Fruit fly (Drosophila melanogaster) whole organism, embryonic: Measurements from ENCODE around the gene Cchl.

Experiments
- Abd-B ChIP-seq: fragments of 200-800 bp; sonication (Bioruptor generic); optimal IDR thresholded peaks from 2 replicates; lab custom pipeline; 2018; ENCODE audit warnings: missing biosample characterization, mild to moderate bottlenecking, missing genetic modification characterization, moderate library complexity
- CG12659 ChIP-seq: fragments of 200-800 bp; sonication (Bioruptor generic); optimal IDR thresholded peaks from 3 replicates; lab custom pipeline; 2017; ENCODE audit warnings: mild to moderate bottlenecking, missing biosample characterization, missing genetic modification reagents, missing genetic modification characterization
- CG14860 ChIP-seq: fragments of 200-800 bp; sonication (Bioruptor generic); IDR thresholded peaks from 3 replicates; pipeline ENCODE4 v1.3.6; 2022; ENCODE audit warnings: missing biosample characterization, missing genetic modification characterization; ENCODE audit not compliant: partially characterized antibody
- CG15514 ChIP-seq: fragments of 200-800 bp; sonication (Bioruptor generic); optimal IDR thresholded peaks from 3 replicates; lab custom pipeline; 2017; ENCODE audit warnings: missing biosample characterization, missing genetic modification characterization, mild to moderate bottlenecking, moderate library complexity, missing genetic modification reagents
- CG15696 ChIP-seq: fragments of 200-800 bp; sonication (Bioruptor generic); optimal IDR thresholded peaks from 2 replicates; lab custom pipeline; 2019; ENCODE audit warnings: missing biosample characterization, mild to moderate bottlenecking, missing genetic modification characterization, moderate library complexity
- CG18619 ChIP-seq: fragments of 200-800 bp; sonication (Bioruptor generic); optimal IDR thresholded peaks from 3 replicates; lab custom pipeline; 2017; ENCODE audit warnings: missing biosample characterization, mild to moderate bottlenecking, missing genetic modification characterization
- CG2120 ChIP-seq: fragments of 200-800 bp; sonication (Bioruptor generic); optimal IDR thresholded peaks from 3 replicates; lab custom pipeline; 2016; ENCODE audit warnings: missing biosample characterization, missing genetic modification characterization
- CG2129 ChIP-seq: fragments of 200-800 bp; sonication (Bioruptor generic); IDR thresholded peaks from 2 replicates; pipeline ENCODE4 v1.3.6; 2022; ENCODE audit warnings: missing biosample characterization, missing genetic modification characterization; ENCODE audit not compliant: partially characterized antibody
- CG33213 ChIP-seq: fragments of 200-800 bp; sonication (Bioruptor generic); optimal IDR thresholded peaks from 3 replicates; lab custom pipeline; 2016; ENCODE audit warnings: missing biosample characterization, missing genetic modification characterization
- CG3407 ChIP-seq: fragments of 200-800 bp; sonication (Bioruptor generic); optimal IDR thresholded peaks from 2 replicates; lab custom pipeline; 2018; ENCODE audit warnings: missing biosample characterization, mild to moderate bottlenecking, missing genetic modification characterization
- CG3847 ChIP-seq: fragments of 200-800 bp; sonication (Bioruptor generic); IDR thresholded peaks from 2 replicates; pipeline ENCODE4 v1.3.6; 2022; ENCODE audit warnings: missing biosample characterization, missing genetic modification characterization
- CG4617 ChIP-seq: fragments of 200-800 bp; sonication (Bioruptor generic); optimal IDR thresholded peaks from 3 replicates; lab custom pipeline; 2016; ENCODE audit warnings: missing biosample characterization, missing genetic modification characterization, borderline replicate concordance
- CG4707 ChIP-seq: fragments of 200-800 bp; sonication (Bioruptor generic); optimal IDR thresholded peaks from 2 replicates; lab custom pipeline; 2018; ENCODE audit warnings: missing biosample characterization, mild to moderate bottlenecking, missing genetic modification characterization, moderate library complexity
- CG6689 ChIP-seq: fragments of 200-800 bp; sonication (Bioruptor generic); IDR thresholded peaks from 2 replicates; pipeline ENCODE4 v1.3.6; 2022; ENCODE audit warnings: missing biosample characterization, missing genetic modification characterization
- CG8924 ChIP-seq: fragments of 200-800 bp; optimal IDR thresholded peaks from 3 replicates; lab custom pipeline; 2019; ENCODE audit warnings: missing biosample characterization, mild to moderate bottlenecking, missing genetic modification characterization, moderate library complexity
- CG9797 ChIP-seq: fragments of 200-800 bp; sonication (Bioruptor generic); optimal IDR thresholded peaks from 3 replicates; lab custom pipeline; 2018; ENCODE audit warnings: missing biosample characterization, mild to moderate bottlenecking, missing genetic modification characterization
- CG9932 ChIP-seq: fragments of 200-800 bp; sonication (Bioruptor generic); IDR thresholded peaks from 2 replicates; pipeline ENCODE4 v1.3.6; 2022; ENCODE audit warnings: missing biosample characterization, missing genetic modification characterization
- Dip2 ChIP-seq: fragments of 200-800 bp; sonication (Bioruptor generic); IDR thresholded peaks from 2 replicates; pipeline ENCODE4 v1.3.6; 2022; ENCODE audit warnings: missing biosample characterization, missing genetic modification characterization
- Dp ChIP-seq: fragments of 200-800 bp; sonication (Bioruptor generic); optimal IDR thresholded peaks from 2 replicates; lab custom pipeline; 2018; ENCODE audit warnings: missing biosample characterization, mild to moderate bottlenecking, missing genetic modification characterization, moderate library complexity
- E2f2 ChIP-seq: fragments of 200-800 bp; sonication (Bioruptor generic); IDR thresholded peaks from 2 replicates; pipeline ENCODE4 v1.3.6; 2022; ENCODE audit warnings: missing biosample characterization, missing genetic modification characterization
- Ets97D ChIP-seq: fragments of 200-800 bp; sonication (Bioruptor generic); optimal IDR thresholded peaks from 3 replicates; lab custom pipeline; 2016; ENCODE audit warnings: missing biosample characterization, missing genetic modification characterization
- HLH4C ChIP-seq: fragments of 200-800 bp; sonication (Bioruptor generic); IDR thresholded peaks from 3 replicates; pipeline ENCODE4 v1.3.6; 2022; ENCODE audit warnings: missing biosample characterization, missing genetic modification characterization; ENCODE audit not compliant: partially characterized antibody
- MBD-R2 ChIP-seq: fragments of 200-800 bp; sonication (Bioruptor generic); IDR thresholded peaks from 2 replicates; pipeline ENCODE4 v1.3.6; 2022; ENCODE audit warnings: missing biosample characterization, missing genetic modification characterization
- Med ChIP-seq: fragments of 200-800 bp; sonication (Bioruptor generic); peaks from one replicate; lab custom pipeline; 2016; ENCODE audit warnings: missing biosample characterization, missing genetic modification characterization, mild to moderate bottlenecking, inconsistent platforms, moderate library complexity
- Myb ChIP-seq: fragments of 200-800 bp; sonication (Bioruptor generic); optimal IDR thresholded peaks from 2 replicates; lab custom pipeline; 2016; ENCODE audit warnings: missing biosample characterization, missing genetic modification characterization
- NC2α ChIP-seq: fragments of 200-800 bp; sonication (Bioruptor generic); optimal IDR thresholded peaks from 2 replicates; lab custom pipeline; 2016; ENCODE audit warnings: missing biosample characterization, missing genetic modification characterization
- NFAT ChIP-seq: fragments of 200-800 bp; sonication (Bioruptor generic); IDR thresholded peaks from 2 replicates; pipeline ENCODE4 v1.3.6; 2022; ENCODE audit warnings: missing biosample characterization, missing genetic modification characterization
- Sin3A ChIP-seq: fragments of >200 bp; optimal IDR thresholded peaks from 2 replicates; lab custom pipeline; 2018
- Sox100B ChIP-seq: fragments of 200-800 bp; sonication (Bioruptor generic); optimal IDR thresholded peaks from 3 replicates; lab custom pipeline; 2018; ENCODE audit warnings: missing biosample characterization, mild to moderate bottlenecking, missing genetic modification characterization
- Sry-δ ChIP-seq: fragments of 200-800 bp; sonication (Bioruptor generic); optimal IDR thresholded peaks from 2 replicates; lab custom pipeline; 2016; ENCODE audit warnings: missing biosample characterization, missing genetic modification characterization
- Stat92E ChIP-seq, 3 experiments: fragments of >200 bp in 2 of 3; fragments of 200-800 bp in 1 of 3; sonication (Bioruptor generic) in 1 of 3; optimal IDR thresholded peaks; 2 replicates each; lab custom pipeline; 2017 to 2019; ENCODE audit warnings: missing biosample characterization in 3 of 3, missing genetic modification characterization in 3 of 3, mild to moderate bottlenecking in 1 of 3, moderate library complexity in 1 of 3
- bbx ChIP-seq: fragments of 200-800 bp; sonication (Bioruptor generic); IDR thresholded peaks from 2 replicates; pipeline ENCODE4 v1.3.6; 2022; ENCODE audit warnings: missing biosample characterization, missing genetic modification characterization; ENCODE audit not compliant: partially characterized antibody
- chif ChIP-seq, 2 experiments: fragments of 200-800 bp; sonication (Bioruptor generic); optimal IDR thresholded peaks; 3 replicates each; lab custom pipeline; 2016; ENCODE audit warnings: missing biosample characterization in 2 of 2, missing genetic modification characterization in 2 of 2
- dati ChIP-seq: fragments of 200-800 bp; sonication (Bioruptor generic); IDR thresholded peaks from 2 replicates; pipeline ENCODE4 v1.3.6; 2022; ENCODE audit warnings: missing biosample characterization, missing genetic modification characterization
- dm ChIP-seq: fragments of 200-800 bp; sonication (Bioruptor generic); optimal IDR thresholded peaks from 3 replicates; lab custom pipeline; 2016; ENCODE audit warnings: missing biosample characterization, missing genetic modification characterization
- dpn ChIP-seq, 2 experiments: fragments of 200-800 bp; sonication (Bioruptor generic); optimal IDR thresholded peaks; 3 replicates each; lab custom pipeline; 2016; ENCODE audit warnings: missing biosample characterization in 2 of 2, missing genetic modification characterization in 2 of 2
- ftz-f1 ChIP-seq: fragments of 200-800 bp; sonication (Bioruptor generic); optimal IDR thresholded peaks from 2 replicates; lab custom pipeline; 2016; ENCODE audit warnings: missing biosample characterization, missing genetic modification characterization
- gfzf ChIP-seq: fragments of 200-800 bp; sonication (Bioruptor generic); optimal IDR thresholded peaks from 2 replicates; lab custom pipeline; 2016; ENCODE audit warnings: missing biosample characterization, mild to moderate bottlenecking, missing genetic modification characterization, moderate library complexity
- gro ChIP-seq: fragments of 200-800 bp; sonication (Bioruptor generic); optimal IDR thresholded peaks from 2 replicates; lab custom pipeline; 2016; ENCODE audit warnings: missing biosample characterization, missing genetic modification characterization
- kay ChIP-seq: fragments of 200-800 bp; sonication (Bioruptor generic); optimal IDR thresholded peaks from 2 replicates; lab custom pipeline; 2016; ENCODE audit warnings: missing biosample characterization, missing genetic modification characterization
- klu ChIP-seq: fragments of 200-800 bp; sonication (Bioruptor generic); IDR thresholded peaks from 2 replicates; pipeline ENCODE4 v1.3.6; 2022; ENCODE audit warnings: missing biosample characterization, missing genetic modification characterization
- phol ChIP-seq: fragments of 200-800 bp; sonication (Bioruptor generic); optimal IDR thresholded peaks from 3 replicates; lab custom pipeline; 2018; ENCODE audit warnings: missing biosample characterization, mild to moderate bottlenecking, missing genetic modification characterization, moderate library complexity
- pzg ChIP-seq: fragments of 200-800 bp; sonication (Bioruptor generic); optimal IDR thresholded peaks from 3 replicates; lab custom pipeline; 2018; ENCODE audit warnings: missing biosample characterization, mild to moderate bottlenecking, missing genetic modification characterization, moderate library complexity
- sens ChIP-seq: fragments of 200-800 bp; sonication (Bioruptor generic); peaks from one replicate; lab custom pipeline; 2016; ENCODE audit warnings: missing biosample characterization, missing genetic modification characterization
- slbo ChIP-seq: fragments of 200-800 bp; sonication (Bioruptor generic); IDR thresholded peaks from 2 replicates; pipeline ENCODE4 v1.3.6; 2022; ENCODE audit warnings: missing biosample characterization, missing genetic modification characterization
- sna ChIP-seq: fragments of 200-800 bp; sonication (Bioruptor generic); IDR thresholded peaks from 2 replicates; pipeline ENCODE4 v1.3.6; 2022; ENCODE audit warnings: missing biosample characterization, missing genetic modification characterization; ENCODE audit not compliant: partially characterized antibody
- sqz ChIP-seq: fragments of 200-800 bp; sonication (Bioruptor generic); optimal IDR thresholded peaks from 3 replicates; lab custom pipeline; 2018; ENCODE audit warnings: missing biosample characterization, mild to moderate bottlenecking, missing genetic modification characterization
- stc ChIP-seq: fragments of 200-800 bp; sonication (Bioruptor generic); IDR thresholded peaks from 2 replicates; pipeline ENCODE4 v1.3.6; 2022; ENCODE audit warnings: missing biosample characterization, missing genetic modification characterization
- vnd ChIP-seq: fragments of 200-800 bp; sonication (Bioruptor generic); IDR thresholded peaks from 3 replicates; pipeline ENCODE4 v1.3.6; 2022; ENCODE audit warnings: missing biosample characterization, missing genetic modification characterization; ENCODE audit not compliant: partially characterized antibody

The Cchl gene

dm6 chr3R:22034160-22034742 is 7.0 kb upstream of the Cchl start, which contains the start of the genes CG45099, CG6015, pit and Fadd (continued):
- TF ChIP-seq bbx (peak; percentile 42; the same call in 1 of the 2 replicates), CG3407 (no peak), NC2α (GFP tag; lab: Kevin White, UChicago) (no peak), sens (peak; percentile 68), pzg (GFP tag; lab: Kevin White, UChicago) (peak; percentile 66), dpn (GFP tag; optimal IDR thresholded peaks at IDR 0.05; lab: Kevin White, UChicago) (peak in 1 of 2 experiments; percentile 26), Ets97D (GFP tag; lab: Kevin White, UChicago) (peak; percentile 63), dati (GFP tag; lab: Robert Waterston, UW) (no peak), dm (GFP tag; lab: Kevin White, UChicago) (peak; percentile 40), Med (peak; percentile 92), chif (GFP tag; optimal IDR thresholded peaks at IDR 0.05; lab: Kevin White, UChicago) (no peak), Abd-B (GFP tag; lab: Kevin White, UChicago) (peak; percentile 11), Sin3A (lab: Kevin White, UChicago) (peak; percentile 58), CG4707 (GFP tag; lab: Kevin White, UChicago) (no peak), CG9932 (peak; percentile 9; the same call in 1 of the 2 replicates), Sry-δ (GFP tag; lab: Kevin White, UChicago) (peak; percentile 82), phol (tag; lab: Kevin White, UChicago) (peak; percentile 41), gfzf (GFP tag; lab: Kevin White, UChicago) (peak; percentile 69), CG12659 (peak; percentile 43), CG15514 (GFP tag; lab: Kevin White, UChicago) (peak; percentile 9), slbo (GFP tag; lab: Robert Waterston, UW) (0 out of 2 replicates have a peak, but pooled peaks have one; percentile 4), E2f2 (GFP tag; lab: Robert Waterston, UW) (peak; percentile 41; the same call in 1 of the 2 replicates), CG2129 (GFP tag; lab: Robert Waterston, UW) (no peak), gro (GFP tag; lab: Kevin White, UChicago) (no peak), CG6689 (peak; percentile 54), CG4617 (GFP tag; lab: Kevin White, UChicago) (peak; percentile 59), stc (GFP tag; lab: Robert Waterston, UW) (no peak), NFAT (GFP tag; lab: Robert Waterston, UW) (0 out of 2 replicates have a peak, but pooled peaks have one; percentile 11), CG3847 (GFP tag; lab: Robert Waterston, UW) (peak; percentile 28; the same call in 1 of the 2 replicates), HLH4C (peak; percentile 74), Myb (peak; percentile 25), Dip2 (GFP tag; lab: Robert Waterston, UW) (no peak), CG15696 (tag; lab: Kevin White, UChicago) (peak; percentile 11), CG14860 (peak; percentile 65; the same call in 2 of the 3 replicates), klu (GFP tag; lab: Robert Waterston, UW) (no peak), CG8924 (tag; lab: Kevin White, UChicago) (peak; percentile 36), ftz-f1 (no peak), CG18619 (GFP tag; lab: Kevin White, UChicago) (no peak), kay (GFP tag; lab: Kevin White, UChicago) (peak; percentile 53), CG33213 (GFP tag; lab: Kevin White, UChicago) (no peak), Dp (GFP tag; lab: Kevin White, UChicago) (peak; percentile 14), vnd (peak; percentile 51; the same call in 1 of the 3 replicates), sqz (GFP tag; lab: Kevin White, UChicago) (no peak), Sox100B (GFP tag; lab: Kevin White, UChicago) (no peak), CG9797 (GFP tag; lab: Kevin White, UChicago) (peak; percentile 83), CG2120 (GFP tag; lab: Kevin White, UChicago) (peak; percentile 42), Stat92E (GFP tag; optimal IDR thresholded peaks at IDR 0.05; lab: Kevin White, UChicago) (peak in 1 of 3 experiments; percentile 52), MBD-R2 (GFP tag; lab: Robert Waterston, UW) (peak; percentile 66), sna (GFP tag; lab: Robert Waterston, UW) (peak; percentile 60; the same call in 1 of the 2 replicates)
